Fruit fly (Drosophila melanogaster) whole organism, embryonic: ENCODE results near the gene CG16965.

Experiments
- Bgb ChIP-seq: fragments of 200-800 bp; sonication (Bioruptor generic); IDR thresholded peaks from 2 replicates; pipeline ENCODE4 v1.3.6; 2022; ENCODE audit warnings: missing biosample characterization, missing genetic modification characterization; ENCODE audit not compliant: partially characterized antibody
- CG10462 ChIP-seq: fragments of 200-800 bp; sonication (Bioruptor generic); optimal IDR thresholded peaks from 2 replicates; lab custom pipeline; 2016; ENCODE audit warnings: missing biosample characterization, missing genetic modification characterization
- CG10543 ChIP-seq: fragments of 200-800 bp; sonication (Bioruptor generic); optimal IDR thresholded peaks from 3 replicates; lab custom pipeline; 2017; ENCODE audit warnings: missing biosample characterization, mild to moderate bottlenecking, missing genetic modification characterization, moderate library complexity
- CG1233 ChIP-seq: fragments of 200-800 bp; sonication (Bioruptor generic); optimal IDR thresholded peaks from 4 replicates; lab custom pipeline; 2018; ENCODE audit warnings: missing biosample characterization, mild to moderate bottlenecking, missing genetic modification characterization
- CG1529 ChIP-seq: fragments of 200-800 bp; sonication (Bioruptor generic); optimal IDR thresholded peaks from 3 replicates; lab custom pipeline; 2018; ENCODE audit warnings: missing biosample characterization, missing genetic modification characterization
- CG15514 ChIP-seq: fragments of 200-800 bp; sonication (Bioruptor generic); optimal IDR thresholded peaks from 3 replicates; lab custom pipeline; 2017; ENCODE audit warnings: missing biosample characterization, missing genetic modification characterization, mild to moderate bottlenecking, moderate library complexity, missing genetic modification reagents
- CG1603 ChIP-seq: fragments of 200-800 bp; sonication (Bioruptor generic); optimal IDR thresholded peaks from 2 replicates; lab custom pipeline; 2019; ENCODE audit warnings: missing biosample characterization, mild to moderate bottlenecking, missing genetic modification characterization, moderate library complexity
- CG1647 ChIP-seq: fragments of 200-800 bp; sonication (Bioruptor generic); optimal IDR thresholded peaks from 3 replicates; lab custom pipeline; 2016; ENCODE audit warnings: missing biosample characterization, missing genetic modification characterization
- CG18599 ChIP-seq: fragments of 200-800 bp; sonication (Bioruptor generic); optimal IDR thresholded peaks from 3 replicates; lab custom pipeline; 2017; ENCODE audit warnings: missing biosample characterization, missing genetic modification characterization, mild to moderate bottlenecking, moderate library complexity, missing genetic modification reagents
- CG2202 ChIP-seq: fragments of 200-800 bp; sonication (Bioruptor generic); optimal IDR thresholded peaks from 2 replicates; lab custom pipeline; 2018; ENCODE audit warnings: missing biosample characterization, mild to moderate bottlenecking, missing genetic modification characterization
- CG3065 ChIP-seq: fragments of 200-800 bp; sonication (Bioruptor generic); optimal IDR thresholded peaks from 2 replicates; lab custom pipeline; 2016; ENCODE audit warnings: missing biosample characterization, missing genetic modification characterization
- CG3163 ChIP-seq: fragments of 200-800 bp; sonication (Bioruptor generic); optimal IDR thresholded peaks from 3 replicates; lab custom pipeline; 2016; ENCODE audit warnings: missing biosample characterization, missing genetic modification characterization
- CG3281 ChIP-seq: fragments of 200-800 bp; sonication (Bioruptor generic); optimal IDR thresholded peaks from 3 replicates; lab custom pipeline; 2017; ENCODE audit warnings: missing biosample characterization, mild to moderate bottlenecking, missing genetic modification characterization
- CG43689 ChIP-seq: fragments of 200-800 bp; sonication (Bioruptor generic); IDR thresholded peaks from 2 replicates; pipeline ENCODE4 v1.3.6; 2022; ENCODE audit warnings: missing biosample characterization, missing genetic modification characterization
- CG7556 ChIP-seq: fragments of 200-800 bp; sonication (Bioruptor generic); optimal IDR thresholded peaks from 2 replicates; lab custom pipeline; 2017; ENCODE audit warnings: missing biosample characterization, mild to moderate bottlenecking, missing genetic modification characterization
- CG9797 ChIP-seq: fragments of 200-800 bp; sonication (Bioruptor generic); optimal IDR thresholded peaks from 3 replicates; lab custom pipeline; 2018; ENCODE audit warnings: missing biosample characterization, mild to moderate bottlenecking, missing genetic modification characterization
- CTCF ChIP-seq: fragments of 200-800 bp; sonication (Bioruptor generic); optimal IDR thresholded peaks from 2 replicates; lab custom pipeline; 2017; ENCODE audit warnings: missing biosample characterization, mild to moderate bottlenecking, missing genetic modification characterization, moderate library complexity
- D19B ChIP-seq: fragments of 200-800 bp; sonication (Bioruptor generic); optimal IDR thresholded peaks from 2 replicates; lab custom pipeline; 2017; ENCODE audit warnings: missing biosample characterization, mild to moderate bottlenecking, missing genetic modification characterization
- Dbx ChIP-seq: fragments of 200-800 bp; sonication (Bioruptor generic); IDR thresholded peaks from 3 replicates; pipeline ENCODE4 v1.3.6; 2022; ENCODE audit warnings: missing biosample characterization, missing genetic modification characterization
- Dll ChIP-seq: fragments of 200-800 bp; sonication (Bioruptor generic); IDR thresholded peaks from 4 replicates; pipeline ENCODE4 v1.3.6; 2022; ENCODE audit warnings: missing biosample characterization, missing genetic modification characterization; ENCODE audit not compliant: partially characterized antibody
- Fer1 ChIP-seq: fragments of 200-800 bp; sonication (Bioruptor generic); optimal IDR thresholded peaks from 2 replicates; lab custom pipeline; 2017; ENCODE audit warnings: missing biosample characterization, mild to moderate bottlenecking, missing genetic modification characterization
- H2.0 ChIP-seq: fragments of 200-800 bp; sonication (Bioruptor generic); IDR thresholded peaks from 2 replicates; pipeline ENCODE4 v1.3.6; 2022; ENCODE audit warnings: missing biosample characterization, missing genetic modification characterization
- HLH4C ChIP-seq: fragments of 200-800 bp; sonication (Bioruptor generic); IDR thresholded peaks from 3 replicates; pipeline ENCODE4 v1.3.6; 2022; ENCODE audit warnings: missing biosample characterization, missing genetic modification characterization; ENCODE audit not compliant: partially characterized antibody
- HmgZ ChIP-seq: fragments of 200-800 bp; sonication (Bioruptor generic); optimal IDR thresholded peaks from 2 replicates; lab custom pipeline; 2018; ENCODE audit warnings: missing biosample characterization, mild to moderate bottlenecking, missing genetic modification characterization
- Kr ChIP-seq: fragments of 200-800 bp; sonication (Bioruptor generic); optimal IDR thresholded peaks from 2 replicates; lab custom pipeline; 2017; ENCODE audit warnings: missing biosample characterization, mild to moderate bottlenecking, missing genetic modification characterization
- NfI ChIP-seq: fragments of 200-800 bp; sonication (Bioruptor generic); optimal IDR thresholded peaks from 3 replicates; lab custom pipeline; 2018; ENCODE audit warnings: missing biosample characterization, mild to moderate bottlenecking, missing genetic modification characterization, moderate library complexity
- Side ChIP-seq: fragments of 200-800 bp; sonication (Bioruptor generic); optimal IDR thresholded peaks from 2 replicates; lab custom pipeline; 2016; ENCODE audit warnings: missing biosample characterization, missing genetic modification characterization
- Sry-δ ChIP-seq: fragments of 200-800 bp; sonication (Bioruptor generic); optimal IDR thresholded peaks from 2 replicates; lab custom pipeline; 2016; ENCODE audit warnings: missing biosample characterization, missing genetic modification characterization
- ap ChIP-seq: fragments of 200-800 bp; sonication (Bioruptor generic); IDR thresholded peaks from 2 replicates; pipeline ENCODE4 v1.3.6; 2022; ENCODE audit warnings: missing biosample characterization, missing genetic modification characterization
- ase ChIP-seq: fragments of 200-800 bp; sonication (Bioruptor generic); IDR thresholded peaks from 3 replicates; pipeline ENCODE4 v1.3.6; 2022; ENCODE audit warnings: missing biosample characterization, missing genetic modification characterization
- az2 ChIP-seq: fragments of 200-800 bp; sonication (Bioruptor generic); optimal IDR thresholded peaks from 3 replicates; lab custom pipeline; 2016; ENCODE audit warnings: missing biosample characterization, missing genetic modification characterization
- ci ChIP-seq: fragments of 200-800 bp; sonication (Bioruptor generic); IDR thresholded peaks from 3 replicates; pipeline ENCODE4 v1.3.6; 2022; ENCODE audit warnings: missing biosample characterization, missing genetic modification characterization
- disco-r ChIP-seq: fragments of 200-800 bp; sonication (Bioruptor generic); optimal IDR thresholded peaks from 2 replicates; lab custom pipeline; 2016; ENCODE audit warnings: missing biosample characterization, missing genetic modification characterization
- dmrt11E ChIP-seq: fragments of 200-800 bp; sonication (Bioruptor generic); optimal IDR thresholded peaks from 3 replicates; lab custom pipeline; 2018; ENCODE audit warnings: missing biosample characterization, mild to moderate bottlenecking, missing genetic modification characterization, moderate library complexity
- ftz-f1 ChIP-seq: fragments of 200-800 bp; sonication (Bioruptor generic); optimal IDR thresholded peaks from 2 replicates; lab custom pipeline; 2016; ENCODE audit warnings: missing biosample characterization, missing genetic modification characterization
- grn ChIP-seq: fragments of 200-800 bp; sonication (Bioruptor generic); optimal IDR thresholded peaks from 3 replicates; lab custom pipeline; 2017; ENCODE audit warnings: missing biosample characterization, missing genetic modification characterization
- gsb ChIP-seq: fragments of 200-800 bp; sonication (Bioruptor generic); IDR thresholded peaks from 2 replicates; pipeline ENCODE4 v1.3.6; 2022; ENCODE audit warnings: missing biosample characterization, missing genetic modification characterization
- hb ChIP-seq: fragments of 200-800 bp; sonication (Bioruptor generic); IDR thresholded peaks from 3 replicates; pipeline ENCODE4 v1.3.6; 2022; ENCODE audit warnings: missing biosample characterization, missing genetic modification characterization; ENCODE audit not compliant: partially characterized antibody
- inv ChIP-seq: fragments of 200-800 bp; sonication (Bioruptor generic); IDR thresholded peaks from 2 replicates; pipeline ENCODE4 v1.3.6; 2022; ENCODE audit warnings: missing biosample characterization, missing genetic modification characterization; ENCODE audit not compliant: partially characterized antibody
- knrl ChIP-seq: fragments of 200-800 bp; sonication (Bioruptor generic); IDR thresholded peaks from 3 replicates; pipeline ENCODE4 v1.3.6; 2022; ENCODE audit warnings: missing biosample characterization, missing genetic modification characterization; ENCODE audit not compliant: partially characterized antibody
- mam ChIP-seq: fragments of 200-800 bp; sonication (Bioruptor generic); optimal IDR thresholded peaks from 3 replicates; lab custom pipeline; 2016; ENCODE audit warnings: missing biosample characterization, missing genetic modification characterization
- nerfin-1 ChIP-seq: fragments of 200-800 bp; sonication (Bioruptor generic); optimal IDR thresholded peaks from 3 replicates; lab custom pipeline; 2019; ENCODE audit warnings: missing biosample characterization, mild to moderate bottlenecking, missing genetic modification characterization, moderate library complexity
- onecut ChIP-seq: fragments of 200-800 bp; sonication (Bioruptor generic); IDR thresholded peaks from 2 replicates; pipeline ENCODE4 v1.3.6; 2022; ENCODE audit warnings: missing biosample characterization, missing genetic modification characterization
- row ChIP-seq: fragments of 200-800 bp; sonication (Bioruptor generic); IDR thresholded peaks from 3 replicates; pipeline ENCODE4 v1.3.6; 2022; ENCODE audit warnings: missing biosample characterization, missing genetic modification characterization
- sens ChIP-seq: fragments of 200-800 bp; sonication (Bioruptor generic); peaks from one replicate; lab custom pipeline; 2016; ENCODE audit warnings: missing biosample characterization, missing genetic modification characterization
- sima ChIP-seq: fragments of 200-800 bp; sonication (Bioruptor generic); optimal IDR thresholded peaks from 2 replicates; lab custom pipeline; 2016; ENCODE audit warnings: missing biosample characterization, missing genetic modification characterization
- sisA ChIP-seq: fragments of 200-800 bp; sonication (Bioruptor generic); IDR thresholded peaks from 2 replicates; pipeline ENCODE4 v1.3.6; 2022; ENCODE audit warnings: missing biosample characterization, missing genetic modification characterization
- twi ChIP-seq: fragments of 200-800 bp; optimal IDR thresholded peaks from 2 replicates; lab custom pipeline; 2019; ENCODE audit warnings: missing biosample characterization, mild to moderate bottlenecking, missing genetic modification characterization, moderate library complexity
- zen ChIP-seq: fragments of 200-800 bp; sonication (Bioruptor generic); optimal IDR thresholded peaks from 3 replicates; lab custom pipeline; 2018; ENCODE audit warnings: missing biosample characterization, mild to moderate bottlenecking, missing genetic modification characterization, moderate library complexity

The CG16965 gene

DNA sequence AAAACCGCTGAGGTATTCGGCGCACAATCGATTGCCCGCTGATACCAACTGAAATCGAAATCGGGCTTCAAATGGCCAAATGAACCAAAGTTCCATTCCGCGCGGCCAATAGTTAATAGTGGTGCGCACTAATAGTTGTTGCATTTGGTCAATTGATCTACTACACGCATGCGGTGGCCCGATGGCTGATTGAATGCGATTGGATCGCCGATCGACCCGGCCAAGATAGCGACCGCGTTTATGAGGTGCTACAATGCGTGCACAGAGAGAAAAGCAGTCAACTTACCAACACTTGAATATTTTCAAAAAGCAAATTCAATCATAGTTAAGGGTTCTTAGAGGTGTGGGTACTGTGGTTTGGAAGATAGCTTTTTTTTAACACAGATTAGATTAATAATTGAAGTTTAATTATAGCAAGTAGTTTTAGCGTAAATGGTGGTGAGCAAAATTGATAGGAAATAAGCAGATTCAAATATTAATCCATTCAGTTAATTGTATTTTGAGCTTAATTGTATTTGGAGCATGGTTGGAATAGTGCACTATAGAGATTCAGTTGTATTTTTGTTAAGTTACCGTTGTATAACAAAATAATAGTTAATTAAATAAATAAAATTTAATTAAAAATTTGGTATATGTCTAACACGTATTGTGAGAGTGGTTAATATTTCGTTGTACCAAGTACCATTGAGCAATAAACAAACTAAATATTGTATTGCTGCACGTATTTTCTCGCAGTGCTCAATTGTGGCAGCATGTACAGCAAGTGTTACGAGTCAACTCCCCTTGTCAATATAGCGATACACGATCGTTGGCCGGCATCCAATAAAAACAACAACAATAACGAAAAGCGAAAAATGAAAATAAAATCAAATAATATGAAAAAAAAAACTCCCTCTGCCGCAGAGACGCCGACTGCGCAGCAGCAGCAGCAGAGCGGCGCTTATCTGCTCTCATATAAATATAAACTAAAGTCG lies 45.4 kb downstream of the CG16965 start (continued):
- no peak for TF ChIP-seq mam (GFP tag; lab: Kevin White, UChicago)
- 0 out of 2 replicates have a peak, but pooled peaks have one; percentile 25 for TF ChIP-seq CG43689 (GFP tag; lab: Robert Waterston, UW)
- TF ChIP-seq nerfin-1 (tag; lab: Kevin White, UChicago) = peak; percentile 3
- TF ChIP-seq sens = peak; percentile 68
- TF ChIP-seq inv = no peak
- peak; percentile 32 for TF ChIP-seq az2 (GFP tag; lab: Kevin White, UChicago)
- no peak for TF ChIP-seq CG2202 (tag; lab: Kevin White, UChicago)
- TF ChIP-seq knrl (GFP tag; lab: Robert Waterston, UW) = no peak
- no peak for TF ChIP-seq Dbx
- no peak for TF ChIP-seq CG1647 (GFP tag; lab: Kevin White, UChicago)
- peak; percentile 95 for TF ChIP-seq CG15514
- peak; percentile 31 for TF ChIP-seq NfI (GFP tag; lab: Kevin White, UChicago)
- peak; percentile 69; the same call in 2 of the 3 replicates for TF ChIP-seq row (GFP tag; lab: Robert Waterston, UW)
- TF ChIP-seq CG3281 = peak; percentile 66
- TF ChIP-seq zen = peak; percentile 3
- no peak for TF ChIP-seq sima (GFP tag; lab: Kevin White, UChicago)
- no peak for TF ChIP-seq CG9797
- peak; percentile 29 for TF ChIP-seq Sry-δ (GFP tag; lab: Kevin White, UChicago)
- no peak for TF ChIP-seq D19B
- TF ChIP-seq dmrt11E (tag; lab: Kevin White, UChicago) = peak; percentile 26
- TF ChIP-seq grn (GFP tag; lab: Kevin White, UChicago) = peak; percentile 95
- TF ChIP-seq disco-r (GFP tag; lab: Kevin White, UChicago) = no peak
- peak; percentile 6 for TF ChIP-seq twi (tag; lab: Kevin White, UChicago)
- TF ChIP-seq CG18599 (GFP tag; lab: Kevin White, UChicago) = peak; percentile 56
- TF ChIP-seq CG10462 (GFP tag; lab: Kevin White, UChicago) = peak; percentile 6
- peak; percentile 54 for TF ChIP-seq CG1233 (GFP tag; lab: Kevin White, UChicago)
- TF ChIP-seq gsb = no peak
- TF ChIP-seq CG3065 (GFP tag; lab: Kevin White, UChicago) = no peak
- no peak for TF ChIP-seq Kr
- 0 out of 2 replicates have a peak, but pooled peaks have one; percentile 35 for TF ChIP-seq Bgb
- TF ChIP-seq HLH4C (GFP tag; lab: Robert Waterston, UW) = no peak
- TF ChIP-seq Side (GFP tag; lab: Kevin White, UChicago) = no peak
- TF ChIP-seq hb (GFP tag; lab: Robert Waterston, UW) = no peak
- no peak for TF ChIP-seq Fer1 (GFP tag; lab: Kevin White, UChicago)
- peak; percentile 52 for TF ChIP-seq H2.0 (GFP tag; lab: Robert Waterston, UW)
- TF ChIP-seq CG7556 (GFP tag; lab: Kevin White, UChicago) = peak; percentile 88
- peak; percentile 74 for TF ChIP-seq CG1603 (tag; lab: Kevin White, UChicago)
- TF ChIP-seq CG3163 = peak; percentile 28
- TF ChIP-seq CG10543 (GFP tag; lab: Kevin White, UChicago) = peak; percentile 3
- peak; percentile 23; the same call in 1 of the 2 replicates for TF ChIP-seq onecut (GFP tag; lab: Robert Waterston, UW)
- TF ChIP-seq CTCF = no peak
- TF ChIP-seq Dll (GFP tag; lab: Robert Waterston, UW) = no peak
- TF ChIP-seq ase = peak; percentile 29; the same call in 1 of the 3 replicates
- TF ChIP-seq ap (GFP tag; lab: Robert Waterston, UW) = no peak
- TF ChIP-seq sisA (GFP tag; lab: Robert Waterston, UW) = peak; percentile 43; the same call in 1 of the 2 replicates
- TF ChIP-seq CG1529 (GFP tag; lab: Kevin White, UChicago) = peak; percentile 27
- no peak for TF ChIP-seq ftz-f1 (GFP tag; lab: Kevin White, UChicago)
- peak; percentile 44; the same call in 1 of the 3 replicates for TF ChIP-seq ci (GFP tag; lab: Robert Waterston, UW)
- no peak for TF ChIP-seq HmgZ (tag; lab: Kevin White, UChicago)
